Worm (Caenorhabditis elegans) whole organism, young adult: ENCODE measurements around the gene R03G8.3.

Source experiments
- B0035.1 ChIP-seq: sonication (generic microtip); optimal IDR thresholded peaks from 2 replicates; lab custom pipeline; 2016; ENCODE audit warnings: missing genetic modification characterization, mild to moderate bottlenecking, missing compliant biosample characterization, missing genotype, missing genetic modification reagents
- B0261.1 ChIP-seq: sonication (generic microtip); optimal IDR thresholded peaks from 2 replicates; lab custom pipeline; 2016; ENCODE audit warnings: mild to moderate bottlenecking, missing genetic modification characterization, moderate library complexity, missing compliant biosample characterization
- Y67H2A.10 ChIP-seq: fragments of 200-800 bp; sonication (Bioruptor generic); conservative IDR thresholded peaks from 2 replicates; pipeline ENCODE4 v1.3.6; 2022; ENCODE audit warnings: missing genetic modification reagents, missing genetic modification characterization, missing compliant biosample characterization
- Y95B8A.8 ChIP-seq: fragments of 200-800 bp; sonication (Bioruptor generic); IDR thresholded peaks from 2 replicates; pipeline ENCODE4 v1.3.6; 2022; ENCODE audit warnings: missing genetic modification reagents, missing genetic modification characterization, missing compliant biosample characterization
- dox-1 ChIP-seq: fragments of 200-800 bp; sonication (Bioruptor generic); IDR thresholded peaks from 2 replicates; pipeline ENCODE4 v1.3.6; 2022; ENCODE audit warnings: missing genetic modification reagents, missing genetic modification characterization, missing compliant biosample characterization
- dpff-1 ChIP-seq: sonication (generic microtip); optimal IDR thresholded peaks from 2 replicates; lab custom pipeline; 2017; ENCODE audit warnings: mild to moderate bottlenecking, missing genetic modification characterization, missing compliant biosample characterization
- ekl-4 ChIP-seq: fragments of 200-800 bp; sonication (Bioruptor generic); IDR thresholded peaks from 2 replicates; pipeline ENCODE4 v1.3.6; 2022; ENCODE audit warnings: missing genetic modification reagents, missing genetic modification characterization, missing compliant biosample characterization
- hrde-1 ChIP-seq: sonication (generic microtip); optimal IDR thresholded peaks from 2 replicates; lab custom pipeline; 2016; ENCODE audit warnings: missing genetic modification characterization, mild to moderate bottlenecking, missing compliant biosample characterization, moderate library complexity, missing genotype, missing genetic modification reagents, borderline replicate concordance
- hsf-1 ChIP-seq: fragments of 200-800 bp; sonication (Bioruptor generic); IDR thresholded peaks from 2 replicates; pipeline ENCODE4 v1.3.6; 2022; ENCODE audit warnings: missing genetic modification reagents, missing genetic modification characterization, missing compliant biosample characterization
- nfya-1 ChIP-seq: sonication (generic microtip); optimal IDR thresholded peaks from 2 replicates; lab custom pipeline; 2017; ENCODE audit warnings: antibody characterized with exemption, missing compliant biosample characterization, missing genetic modification characterization, borderline replicate concordance; ENCODE audit not compliant: insufficient read depth
- sdz-38 ChIP-seq: sonication (generic microtip); optimal IDR thresholded peaks from 2 replicates; lab custom pipeline; 2016; ENCODE audit warnings: missing genotype, missing genetic modification characterization, missing compliant biosample characterization
- sea-2 ChIP-seq: fragments of 200-800 bp; sonication (Bioruptor generic); IDR thresholded peaks from 2 replicates; pipeline ENCODE4 v1.3.6; 2022; ENCODE audit warnings: missing genetic modification characterization, missing compliant biosample characterization
- ztf-6 ChIP-seq: fragments of 200-800 bp; sonication (Bioruptor generic); IDR thresholded peaks from 2 replicates; pipeline ENCODE4 v1.3.6; 2022; ENCODE audit warnings: missing genetic modification reagents, missing genetic modification characterization, missing compliant biosample characterization

Gene R03G8.3

DNA sequence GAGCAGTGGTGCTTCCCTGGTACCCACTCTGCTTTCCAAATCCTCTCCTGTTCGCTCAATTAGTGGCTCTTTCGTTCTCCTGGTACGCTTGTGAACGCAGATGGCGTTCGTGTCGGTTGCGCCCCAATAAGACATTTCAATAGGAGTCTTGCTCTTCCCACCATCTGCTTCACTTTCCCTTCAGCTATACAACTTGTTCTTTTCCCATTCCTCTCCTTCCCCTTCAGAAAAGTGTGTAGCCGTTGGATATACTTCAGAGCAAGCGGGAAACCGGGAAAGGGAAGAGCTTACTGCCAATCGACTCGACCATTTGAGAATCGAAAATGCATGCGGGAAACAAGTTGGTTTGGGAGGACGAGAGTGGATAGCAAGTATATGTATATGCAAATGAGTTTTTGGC lies 52.5 kb downstream of the R03G8.3 start:
- peak; percentile 44; the same call in 1 of the 2 replicates for TF ChIP-seq dox-1 (GFP tag; lab: Robert Waterston, UW)
- TF ChIP-seq dpff-1 (tag; lab: Kevin White, UChicago) = no peak
- TF ChIP-seq Y95B8A.8 (GFP tag; lab: Robert Waterston, UW) = no peak
- TF ChIP-seq ekl-4 (GFP tag; lab: Robert Waterston, UW) = 0 out of 2 replicates have a peak, but pooled peaks have one; percentile 17
- no peak for TF ChIP-seq hrde-1 (tag; lab: Kevin White, UChicago)
- no peak for TF ChIP-seq B0035.1 (tag; lab: Kevin White, UChicago)
- TF ChIP-seq ztf-6 = no peak
- TF ChIP-seq sea-2 = no peak
- TF ChIP-seq nfya-1 (tag; lab: Kevin White, UChicago) = no peak
- TF ChIP-seq hsf-1 (GFP tag; lab: Robert Waterston, UW) = no peak
- no peak for TF ChIP-seq B0261.1 (tag; lab: Kevin White, UChicago)
- TF ChIP-seq Y67H2A.10 = no peak
- no peak for TF ChIP-seq sdz-38 (tag; lab: Kevin White, UChicago)
